Worm (Caenorhabditis elegans): ENCODE results near the gene gcy-29.

- TF ChIP-seq unc-55 (GFP tag; optimal IDR thresholded peaks at IDR 0.05) (no peak), nfya-1 (tag; optimal IDR thresholded peaks at IDR 0.05) (no peak), fkh-10 (GFP tag; optimal IDR thresholded peaks at IDR 0.05) (no peak), npax-4 (tag; optimal IDR thresholded peaks at IDR 0.05) (no peak), nhr-11 (tag; optimal IDR thresholded peaks at IDR 0.05) (no peak), syd-9 (tag; optimal IDR thresholded peaks at IDR 0.05) (no peak), eyg-1 (tag; optimal IDR thresholded peaks at IDR 0.05) (no peak), ama-1 (optimal IDR thresholded peaks at IDR 0.05) (no peak)
Measured at ce11 chrII:14574790-14575189, 26.2 kb upstream of the gcy-29 start.
